Worm (Caenorhabditis elegans) whole organism, L3 larva: ENCODE data around the gene sra-12.

Source experiments
- nhr-23 ChIP-seq: fragments of 150-350 bp; optimal IDR thresholded peaks from 2 replicates; lab custom pipeline; 2014; ENCODE audit warnings: missing biosample characterization, missing genetic modification reagents, missing genetic modification characterization
- nhr-28 ChIP-seq: fragments of 150-350 bp; optimal IDR thresholded peaks from 2 replicates; lab custom pipeline; 2014; ENCODE audit warnings: missing biosample characterization, missing genetic modification characterization

DNA sequence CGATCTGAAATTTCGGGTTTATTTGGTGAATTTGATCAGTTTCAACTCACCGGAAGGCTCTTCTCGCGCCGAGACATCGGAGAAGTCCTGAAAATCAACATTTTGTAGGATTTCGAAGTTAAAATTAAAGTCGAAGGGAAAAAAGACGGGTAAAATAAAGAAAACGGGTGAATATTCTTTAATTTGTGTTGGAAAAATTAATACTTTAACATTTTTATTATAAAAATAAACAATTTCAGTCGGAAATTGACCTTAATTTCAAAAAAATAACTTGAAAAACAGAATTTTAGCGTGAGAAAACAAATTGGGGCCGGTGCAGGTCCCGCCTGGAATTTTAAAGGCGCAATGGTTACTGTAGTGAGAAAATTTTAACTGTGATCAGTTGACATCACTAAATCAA lies 48.8 kb upstream of the sra-12 start, which contains the start of gene nos-1:
- TF ChIP-seq nhr-28 (tag; lab: Kevin White, UChicago) (no peak), nhr-23 (tag; lab: Kevin White, UChicago) (no peak)
